Worm (Caenorhabditis elegans): ENCODE results near the gene cpb-1.

- no peak for TF ChIP-seq jun-1 (tag; optimal IDR thresholded peaks at IDR 0.05)
- TF ChIP-seq spr-1 (tag; optimal IDR thresholded peaks at IDR 0.05), result no peak
- no peak for TF ChIP-seq pha-4 (GFP tag; IDR thresholded peaks at IDR 0.05)
- TF ChIP-seq pha-4 (tag; optimal IDR thresholded peaks at IDR 0.05), result no peak
- TF ChIP-seq ztf-11 (tag; optimal IDR thresholded peaks at IDR 0.05), result no peak
- no peak for TF ChIP-seq dmd-6 (GFP tag; IDR thresholded peaks at IDR 0.05)
These were observed 12.1 kb downstream of the cpb-1 start, which contains the start of gene elo-4 for ce11 chrIII:9334174-9334573.

All from whole organism, L4 larva.